Worm (Caenorhabditis elegans) whole organism, L2 larva: Measurements from ENCODE around the gene wrt-5.

Experiments
- Y55F3AM.14 ChIP-seq: fragments of 200-800 bp; sonication (Bioruptor generic); optimal IDR thresholded peaks from 2 replicates; lab custom pipeline; 2018; ENCODE audit warnings: mild to moderate bottlenecking, missing genetic modification characterization, missing compliant biosample characterization
- aly-2 ChIP-seq: fragments of 150-350 bp; optimal IDR thresholded peaks from 2 replicates; lab custom pipeline; 2014; ENCODE audit warnings: missing biosample characterization, missing genetic modification characterization
- blmp-1 ChIP-seq: sonication (generic microtip); optimal IDR thresholded peaks from 2 replicates; lab custom pipeline; 2017; ENCODE audit warnings: missing genetic modification characterization, mild to moderate bottlenecking, missing compliant biosample characterization, antibody characterized with exemption, moderate library complexity; ENCODE audit not compliant: insufficient read depth
- ceh-16 ChIP-seq: fragments of 150-350 bp; optimal IDR thresholded peaks from 2 replicates; lab custom pipeline; 2014; ENCODE audit warnings: missing biosample characterization, missing genetic modification characterization
- ceh-82 ChIP-seq: fragments of 150-350 bp; optimal IDR thresholded peaks from 2 replicates; lab custom pipeline; 2014; ENCODE audit warnings: missing biosample characterization, missing genetic modification characterization
- crh-2 ChIP-seq: sonication (generic microtip); optimal IDR thresholded peaks from 2 replicates; lab custom pipeline; 2017; ENCODE audit warnings: missing biosample characterization, missing genetic modification characterization
- dmd-4 ChIP-seq: sonication (generic microtip); optimal IDR thresholded peaks from 2 replicates; lab custom pipeline; 2017; ENCODE audit warnings: missing biosample characterization, missing genetic modification characterization
- egl-27 ChIP-seq: sonication (generic microtip); optimal IDR thresholded peaks from 3 replicates; lab custom pipeline; 2017; ENCODE audit warnings: missing biosample characterization, missing genetic modification reagents, missing genetic modification characterization
- elt-1 ChIP-seq: fragments of 150-350 bp; optimal IDR thresholded peaks from 2 replicates; lab custom pipeline; 2014; ENCODE audit warnings: missing biosample characterization, missing genetic modification characterization
- fos-1 ChIP-seq: fragments of 150-350 bp; optimal IDR thresholded peaks from 2 replicates; lab custom pipeline; 2014; ENCODE audit warnings: missing biosample characterization, missing genetic modification characterization
- gmeb-1 ChIP-seq: fragments of 150-350 bp; optimal IDR thresholded peaks from 2 replicates; lab custom pipeline; 2014; ENCODE audit warnings: missing biosample characterization, missing genetic modification characterization
- lin-13 ChIP-seq: fragments of 150-350 bp; optimal IDR thresholded peaks from 2 replicates; lab custom pipeline; 2014; ENCODE audit warnings: missing biosample characterization, missing genetic modification reagents, missing genetic modification characterization
- lsy-2 ChIP-seq, 2 experiments: fragments of 150-350 bp in 1 of 2; sonication (generic microtip) in 1 of 2; optimal IDR thresholded peaks; 2 replicates each; lab custom pipeline; 2014 to 2017; ENCODE audit warnings: missing biosample characterization in 2 of 2, missing genetic modification characterization in 2 of 2
- mab-5 ChIP-seq: fragments of 150-350 bp; optimal IDR thresholded peaks from 2 replicates; lab custom pipeline; 2014; ENCODE audit warnings: missing biosample characterization, missing genetic modification characterization
- mbf-1 ChIP-seq: sonication (generic microtip); optimal IDR thresholded peaks from 2 replicates; lab custom pipeline; 2017; ENCODE audit warnings: missing biosample characterization, missing genetic modification characterization
- mdl-1 ChIP-seq, 2 experiments: fragments of 150-350 bp in 1 of 2; sonication (generic microtip) in 1 of 2; optimal IDR thresholded peaks; 2 replicates each; lab custom pipeline; 2017; ENCODE audit warnings: missing biosample characterization in 2 of 2, missing genetic modification characterization in 2 of 2
- nhr-10 ChIP-seq: sonication (generic microtip); optimal IDR thresholded peaks from 2 replicates; lab custom pipeline; 2017; ENCODE audit warnings: missing biosample characterization, missing genetic modification characterization
- nhr-11 ChIP-seq: fragments of 150-350 bp; optimal IDR thresholded peaks from 2 replicates; lab custom pipeline; 2014; ENCODE audit warnings: missing biosample characterization, missing genetic modification characterization
- nhr-129 ChIP-seq: fragments of 150-350 bp; optimal IDR thresholded peaks from 2 replicates; lab custom pipeline; 2014; ENCODE audit warnings: missing biosample characterization, missing genetic modification characterization
- nhr-21 ChIP-seq: fragments of 150-350 bp; optimal IDR thresholded peaks from 2 replicates; lab custom pipeline; 2014; ENCODE audit warnings: missing biosample characterization, missing genetic modification characterization
- nhr-237 ChIP-seq: fragments of 150-350 bp; optimal IDR thresholded peaks from 2 replicates; lab custom pipeline; 2014; ENCODE audit warnings: missing biosample characterization, missing genetic modification characterization
- nhr-6 ChIP-seq: fragments of 150-350 bp; optimal IDR thresholded peaks from 2 replicates; lab custom pipeline; 2014; ENCODE audit warnings: missing biosample characterization, missing genetic modification characterization
- nhr-77 ChIP-seq: fragments of 150-350 bp; optimal IDR thresholded peaks from 2 replicates; lab custom pipeline; 2014; ENCODE audit warnings: missing biosample characterization, missing genetic modification characterization
- peb-1 ChIP-seq: fragments of 150-350 bp; optimal IDR thresholded peaks from 2 replicates; lab custom pipeline; 2014; ENCODE audit warnings: missing biosample characterization, missing genetic modification characterization
- sem-4 ChIP-seq: fragments of 150-350 bp; optimal IDR thresholded peaks from 2 replicates; lab custom pipeline; 2014; ENCODE audit warnings: missing biosample characterization, missing genetic modification reagents, missing genetic modification characterization
- skn-1 ChIP-seq: sonication (generic microtip); optimal IDR thresholded peaks from 2 replicates; lab custom pipeline; 2017; ENCODE audit warnings: missing biosample characterization, missing genetic modification characterization
- sma-3 ChIP-seq: sonication (generic microtip); optimal IDR thresholded peaks from 2 replicates; lab custom pipeline; 2016; ENCODE audit warnings: missing genetic modification reagents, missing genetic modification characterization, missing compliant biosample characterization
- sma-9 ChIP-seq, 2 experiments: fragments of 150-350 bp in 1 of 2; sonication (generic microtip) in 1 of 2; optimal IDR thresholded peaks; 2 replicates each; lab custom pipeline; 2014 to 2016; ENCODE audit warnings: missing genetic modification characterization in 2 of 2, mild to moderate bottlenecking in 1 of 2, missing biosample characterization in 1 of 2, missing compliant biosample characterization in 1 of 2, missing genetic modification reagents in 1 of 2, moderate library complexity in 1 of 2
- snpc-4 ChIP-seq: fragments of 150-350 bp; optimal IDR thresholded peaks from 2 replicates; lab custom pipeline; 2014; ENCODE audit warnings: missing biosample characterization, missing genetic modification characterization
- unc-39 ChIP-seq: fragments of 150-350 bp; optimal IDR thresholded peaks from 2 replicates; lab custom pipeline; 2014; ENCODE audit warnings: missing biosample characterization, missing genetic modification characterization
- ztf-11 ChIP-seq: sonication (generic microtip); optimal IDR thresholded peaks from 2 replicates; lab custom pipeline; 2017; ENCODE audit warnings: missing biosample characterization, missing genetic modification characterization
- ztf-4 ChIP-seq: fragments of 150-350 bp; optimal IDR thresholded peaks from 2 replicates; lab custom pipeline; 2014; ENCODE audit warnings: missing biosample characterization, missing genetic modification characterization

The wrt-5 gene

ce11 chrIV:4076690-4077295 is 25.4 kb upstream of the wrt-5 start:
- TF ChIP-seq unc-39 (tag; lab: Kevin White, UChicago), result no peak
- no peak for TF ChIP-seq elt-1 (tag; lab: Kevin White, UChicago)
- TF ChIP-seq ceh-82, result no peak
- TF ChIP-seq sma-3 (GFP tag; lab: Kevin White, UChicago), result no peak
- TF ChIP-seq Y55F3AM.14 (GFP tag; lab: Kevin White, UChicago), result no peak
- no peak for TF ChIP-seq mdl-1 (tag; optimal IDR thresholded peaks at IDR 0.05; lab: Kevin White, UChicago)
- TF ChIP-seq nhr-237, result no peak
- no peak for TF ChIP-seq nhr-21 (tag; lab: Kevin White, UChicago)
- no peak for TF ChIP-seq egl-27 (tag; lab: Kevin White, UChicago)
- TF ChIP-seq ztf-4, result no peak
- TF ChIP-seq gmeb-1 (tag; lab: Kevin White, UChicago), result no peak
- no peak for TF ChIP-seq peb-1 (tag; lab: Kevin White, UChicago)
- TF ChIP-seq ztf-11 (tag; lab: Kevin White, UChicago), result no peak
- no peak for TF ChIP-seq nhr-77 (tag; lab: Kevin White, UChicago)
- no peak for TF ChIP-seq mbf-1
- TF ChIP-seq sem-4 (tag; lab: Kevin White, UChicago), result no peak
- TF ChIP-seq crh-2 (tag; lab: Kevin White, UChicago), result no peak
- no peak for TF ChIP-seq fos-1 (tag; lab: Kevin White, UChicago)
- no peak for TF ChIP-seq nhr-129 (tag; lab: Kevin White, UChicago)

- TF ChIP-seq sma-3 (GFP tag; lab: Kevin White, UChicago) (no peak), lin-13 (GFP tag; lab: Kevin White, UChicago) (no peak), egl-27 (tag; lab: Kevin White, UChicago) (no peak), nhr-11 (no peak), nhr-21 (tag; lab: Kevin White, UChicago) (no peak), unc-39 (tag; lab: Kevin White, UChicago) (no peak), blmp-1 (tag; lab: Kevin White, UChicago) (no peak), Y55F3AM.14 (GFP tag; lab: Kevin White, UChicago) (no peak)
These were observed 23.2 kb upstream of the wrt-5 start, which contains the start of gene W03D2.9 for ce11 chrIV:4074610-4075009. Gene W03D2.9, minus strand, starts transcription at chrIV:4074710.

- TF ChIP-seq blmp-1 (tag; lab: Kevin White, UChicago) (no peak), sma-9 (GFP tag; optimal IDR thresholded peaks at IDR 0.05; lab: Kevin White, UChicago) (no peak), sma-9 (tag; optimal IDR thresholded peaks at IDR 0.05; lab: Kevin White, UChicago) (no peak), ceh-16 (tag; lab: Kevin White, UChicago) (no peak)
These were observed 20.6 kb upstream of the wrt-5 start, which contains the start of gene pqn-75 for ce11 chrIV:4072027-4072426. Gene pqn-75, plus strand, starts transcription at chrIV:4072327.

ce11 chrIV:4070810-4071209 is 19.4 kb upstream of the wrt-5 start:
- TF ChIP-seq fos-1 (tag; lab: Kevin White, UChicago) (no peak), aly-2 (no peak), sem-4 (tag; lab: Kevin White, UChicago) (no peak), nhr-21 (tag; lab: Kevin White, UChicago) (no peak), nhr-129 (tag; lab: Kevin White, UChicago) (no peak), nhr-10 (tag; lab: Kevin White, UChicago) (no peak), dmd-4 (no peak), skn-1 (tag; lab: Kevin White, UChicago) (no peak), gmeb-1 (tag; lab: Kevin White, UChicago) (no peak), lsy-2 (tag; optimal IDR thresholded peaks at IDR 0.05; lab: Kevin White, UChicago) (no peak), mdl-1 (tag; optimal IDR thresholded peaks at IDR 0.05; lab: Kevin White, UChicago) (no peak)
- TF ChIP-seq, all 48 proteins: peak for 0

- no peak for TF ChIP-seq egl-27 (tag; lab: Kevin White, UChicago)
- TF ChIP-seq mab-5 (tag; lab: Kevin White, UChicago), result no peak
- no peak for TF ChIP-seq mdl-1 (tag; optimal IDR thresholded peaks at IDR 0.05; lab: Kevin White, UChicago)
- no peak for TF ChIP-seq snpc-4
- TF ChIP-seq skn-1 (tag; lab: Kevin White, UChicago), result no peak
- TF ChIP-seq nhr-237, result no peak
- no peak for TF ChIP-seq ceh-82
- no peak for TF ChIP-seq mbf-1
- no peak for TF ChIP-seq nhr-6 (tag; lab: Kevin White, UChicago)
- TF ChIP-seq dmd-4, result no peak
- TF ChIP-seq blmp-1 (tag; lab: Kevin White, UChicago), result no peak
These were observed 17.0 kb upstream of the wrt-5 start, which contains the start of gene fbxb-55 for ce11 chrIV:4068480-4068879. Gene fbxb-55, plus strand, starts transcription at chrIV:4068780.
